Worm (Caenorhabditis elegans) whole organism, L2 larva: ENCODE results near the gene B0035.18.

Experiments used
- aly-2 ChIP-seq: fragments of 150-350 bp; optimal IDR thresholded peaks from 2 replicates; lab custom pipeline; 2014; ENCODE audit warnings: missing biosample characterization, missing genetic modification characterization
- ama-1 ChIP-seq: fragments of 150-350 bp; optimal IDR thresholded peaks from 2 replicates; lab custom pipeline; 2018; ENCODE audit warnings: inconsistent platforms
- blmp-1 ChIP-seq: sonication (generic microtip); optimal IDR thresholded peaks from 2 replicates; lab custom pipeline; 2017; ENCODE audit warnings: missing genetic modification characterization, mild to moderate bottlenecking, missing compliant biosample characterization, antibody characterized with exemption, moderate library complexity; ENCODE audit not compliant: insufficient read depth
- crh-2 ChIP-seq: sonication (generic microtip); optimal IDR thresholded peaks from 2 replicates; lab custom pipeline; 2017; ENCODE audit warnings: missing biosample characterization, missing genetic modification characterization
- elt-3 ChIP-seq: sonication (generic microtip); optimal IDR thresholded peaks from 2 replicates; lab custom pipeline; 2017; ENCODE audit warnings: missing biosample characterization, missing genetic modification characterization
- fos-1 ChIP-seq: fragments of 150-350 bp; optimal IDR thresholded peaks from 2 replicates; lab custom pipeline; 2014; ENCODE audit warnings: missing biosample characterization, missing genetic modification characterization
- lin-13 ChIP-seq: fragments of 150-350 bp; optimal IDR thresholded peaks from 2 replicates; lab custom pipeline; 2014; ENCODE audit warnings: missing biosample characterization, missing genetic modification reagents, missing genetic modification characterization
- lin-39 ChIP-seq: fragments of 150-350 bp; optimal IDR thresholded peaks from 2 replicates; lab custom pipeline; 2014; ENCODE audit warnings: missing biosample characterization, missing genetic modification reagents, missing genetic modification characterization
- lsy-2 ChIP-seq, 2 experiments: fragments of 150-350 bp in 1 of 2; sonication (generic microtip) in 1 of 2; optimal IDR thresholded peaks; 2 replicates each; lab custom pipeline; 2014 to 2017; ENCODE audit warnings: missing biosample characterization in 2 of 2, missing genetic modification characterization in 2 of 2
- nhr-11 ChIP-seq: fragments of 150-350 bp; optimal IDR thresholded peaks from 2 replicates; lab custom pipeline; 2014; ENCODE audit warnings: missing biosample characterization, missing genetic modification characterization
- nhr-6 ChIP-seq: fragments of 150-350 bp; optimal IDR thresholded peaks from 2 replicates; lab custom pipeline; 2014; ENCODE audit warnings: missing biosample characterization, missing genetic modification characterization
- skn-1 ChIP-seq: sonication (generic microtip); optimal IDR thresholded peaks from 2 replicates; lab custom pipeline; 2017; ENCODE audit warnings: missing biosample characterization, missing genetic modification characterization
- sma-3 ChIP-seq: sonication (generic microtip); optimal IDR thresholded peaks from 2 replicates; lab custom pipeline; 2016; ENCODE audit warnings: missing genetic modification reagents, missing genetic modification characterization, missing compliant biosample characterization

ce11 chrIV:11326939-11327565 lies 6.9 kb downstream of the B0035.18 start, which contains the start of gene B0035.21:
- TF ChIP-seq skn-1 (tag; lab: Kevin White, UChicago) (no peak), lin-39 (tag; lab: Kevin White, UChicago) (no peak), elt-3 (no peak), blmp-1 (tag; lab: Kevin White, UChicago) (no peak), fos-1 (tag; lab: Kevin White, UChicago) (no peak), aly-2 (no peak), crh-2 (tag; lab: Kevin White, UChicago) (no peak), lin-13 (GFP tag; lab: Kevin White, UChicago) (no peak), nhr-6 (tag; lab: Kevin White, UChicago) (no peak), nhr-11 (tag; lab: Kevin White, UChicago) (no peak), ama-1 (lab: Kevin White, UChicago) (no peak), lsy-2 (tag; optimal IDR thresholded peaks at IDR 0.05; lab: Kevin White, UChicago) (no peak), sma-3 (no peak)
